2 fruit fly cellular contexts compared by ENCODE assay signal in genomic region chr3R:13279419-13279818, dm6.
TF ChIP-seq lines count a peak whose summit lies in the region.

Gene CG8630 (plus strand): TSS chr3R:13279721.

- no peak for TF ChIP-seq CTCF in whole organism, embryonic (GFP tag; optimal IDR thresholded peaks at IDR 0.05; lab: Kevin White, UChicago)

TF ChIP-seq in whole organism, embryonic, 481 proteins besides CTCF, POLR2A, EP300 and RAD21:
- TF ChIP-seq jumu (GFP tag; optimal IDR thresholded peaks at IDR 0.05; lab: Kevin White, UChicago) (no peak), BEAF-32 (GFP tag; optimal IDR thresholded peaks at IDR 0.05; lab: Kevin White, UChicago) (peak; percentile 2), CG6654 (GFP tag; optimal IDR thresholded peaks at IDR 0.05; lab: Kevin White, UChicago) (no peak), CG12769 (tag; optimal IDR thresholded peaks at IDR 0.05; lab: Kevin White, UChicago) (peak; percentile 32), chinmo (GFP tag; IDR thresholded peaks at IDR 0.05; lab: Robert Waterston, UW; ENCODE audit: partially characterized antibody) (peak; percentile 53; the same call in 2 of the 4 replicates), Blimp-1 (GFP tag; optimal IDR thresholded peaks at IDR 0.05; lab: Kevin White, UChicago) (peak; percentile 52), CG13894 (tag; optimal IDR thresholded peaks at IDR 0.05; lab: Kevin White, UChicago) (peak; percentile 100), CG16813 (GFP tag; IDR thresholded peaks at IDR 0.05; lab: Robert Waterston, UW; ENCODE audit: partially characterized antibody) (no peak), CG8388 (GFP tag; optimal IDR thresholded peaks at IDR 0.05; lab: Kevin White, UChicago) (peak; percentile 36), rib (GFP tag; IDR thresholded peaks at IDR 0.05; lab: Robert Waterston, UW) (0 out of 2 replicates have a peak, but pooled peaks have one; percentile 24), Dad (GFP tag; optimal IDR thresholded peaks at IDR 0.05; lab: Kevin White, UChicago) (no peak), twi (tag; optimal IDR thresholded peaks at IDR 0.05; lab: Kevin White, UChicago) (no peak), Adf1 (GFP tag; IDR thresholded peaks at IDR 0.05; lab: Robert Waterston, UW) (peak; percentile 40; the same call in 1 of the 2 replicates), esg (GFP tag; conservative IDR thresholded peaks at IDR 0.05; lab: Robert Waterston, UW) (no peak), toy (GFP tag; IDR thresholded peaks at IDR 0.05; lab: Robert Waterston, UW) (no peak), CG9797 (GFP tag; optimal IDR thresholded peaks at IDR 0.05; lab: Kevin White, UChicago) (no peak), Six4 (GFP tag; optimal IDR thresholded peaks at IDR 0.05; lab: Kevin White, UChicago) (no peak), Deaf1 (tag; optimal IDR thresholded peaks at IDR 0.05; lab: Kevin White, UChicago) (peak; percentile 87), Chrac-16 (GFP tag; optimal IDR thresholded peaks at IDR 0.05; lab: Kevin White, UChicago) (no peak)

TF ChIP-seq in whole organism, pupa, 21 proteins besides CTCF, POLR2A, EP300 and RAD21:
- no peak for TF ChIP-seq CG8301 (tag; optimal IDR thresholded peaks at IDR 0.05; lab: Kevin White, UChicago)
- TF ChIP-seq CG8159 (tag; optimal IDR thresholded peaks at IDR 0.05; lab: Kevin White, UChicago), result no peak
- no peak for TF ChIP-seq CG32121 (GFP tag; IDR thresholded peaks at IDR 0.05; lab: Robert Waterston, UW)
- 0 out of 3 replicates have a peak, but pooled peaks have one; percentile 12 for TF ChIP-seq CG4496 (GFP tag; IDR thresholded peaks at IDR 0.05; lab: Robert Waterston, UW)
